Worm (Caenorhabditis elegans) whole organism, young adult: ENCODE data around the gene ubq-2.
A peak's percentile ranks its signal among the peaks of the same experiment; 100 is the strongest.

Experiments used
- B0261.1 ChIP-seq: sonication (generic microtip); optimal IDR thresholded peaks from 2 replicates; lab custom pipeline; 2016; ENCODE audit warnings: mild to moderate bottlenecking, missing genetic modification characterization, moderate library complexity, missing compliant biosample characterization
- B0336.3 ChIP-seq: fragments of 200-800 bp; sonication (Bioruptor generic); IDR thresholded peaks from 2 replicates; pipeline ENCODE4 v1.3.6; 2022; ENCODE audit warnings: missing genetic modification characterization, missing compliant biosample characterization
- D2030.7 ChIP-seq: fragments of 200-800 bp; sonication (Bioruptor generic); IDR thresholded peaks from 2 replicates; pipeline ENCODE4 v1.3.6; 2022; ENCODE audit warnings: missing genetic modification reagents, missing genetic modification characterization, missing compliant biosample characterization
- F33H1.4 ChIP-seq: fragments of 200-800 bp; sonication (Bioruptor generic); IDR thresholded peaks from 2 replicates; pipeline ENCODE4 v1.3.6; 2022; ENCODE audit warnings: missing genetic modification reagents, missing genetic modification characterization, missing compliant biosample characterization
- F37B4.10 ChIP-seq: fragments of 200-800 bp; sonication (Bioruptor generic); IDR thresholded peaks from 2 replicates; pipeline ENCODE4 v1.3.6; 2022; ENCODE audit warnings: missing genetic modification characterization, missing compliant biosample characterization
- F52B5.7 ChIP-seq: sonication (generic microtip); optimal IDR thresholded peaks from 2 replicates; lab custom pipeline; 2016; ENCODE audit warnings: mild to moderate bottlenecking, missing genetic modification characterization, missing compliant biosample characterization
- F57A8.1 ChIP-seq: fragments of 200-800 bp; sonication (Bioruptor generic); optimal IDR thresholded peaks from 2 replicates; lab custom pipeline; 2018; ENCODE audit warnings: mild to moderate bottlenecking, missing genetic modification characterization, moderate library complexity, missing compliant biosample characterization
- T07F8.4 ChIP-seq: sonication (generic microtip); optimal IDR thresholded peaks from 2 replicates; lab custom pipeline; 2016; ENCODE audit warnings: mild to moderate bottlenecking, missing genetic modification characterization, moderate library complexity, missing compliant biosample characterization
- T26A5.8 ChIP-seq: sonication (generic microtip); optimal IDR thresholded peaks from 2 replicates; lab custom pipeline; 2016; ENCODE audit warnings: missing genetic modification characterization, missing compliant biosample characterization
- Y53G8AR.9 ChIP-seq: fragments of 200-800 bp; sonication (Bioruptor generic); conservative IDR thresholded peaks from 2 replicates; pipeline ENCODE4 v1.3.6; 2022; ENCODE audit warnings: missing genetic modification reagents, missing genetic modification characterization, missing compliant biosample characterization
- ZK185.1 ChIP-seq: sonication (generic microtip); optimal IDR thresholded peaks from 2 replicates; lab custom pipeline; 2016; ENCODE audit warnings: mild to moderate bottlenecking, missing genetic modification characterization, missing compliant biosample characterization; ENCODE audit not compliant: poor library complexity, severe bottlenecking
- akir-1 ChIP-seq: fragments of 200-800 bp; sonication (Bioruptor generic); optimal IDR thresholded peaks from 2 replicates; lab custom pipeline; 2018; ENCODE audit warnings: mild to moderate bottlenecking, missing genetic modification characterization, moderate library complexity, missing compliant biosample characterization
- aptf-2 ChIP-seq: fragments of 200-800 bp; sonication (Bioruptor generic); conservative IDR thresholded peaks from 2 replicates; pipeline ENCODE4 v1.3.6; 2022; ENCODE audit warnings: missing genetic modification reagents, missing genetic modification characterization, missing compliant biosample characterization
- attf-5 ChIP-seq: fragments of 200-800 bp; sonication (Bioruptor generic); optimal IDR thresholded peaks from 2 replicates; lab custom pipeline; 2018; ENCODE audit warnings: mild to moderate bottlenecking, missing genetic modification characterization, missing compliant biosample characterization
- attf-6 ChIP-seq: fragments of 200-800 bp; sonication (Bioruptor generic); IDR thresholded peaks from 2 replicates; pipeline ENCODE4 v1.3.6; 2022; ENCODE audit warnings: missing genetic modification reagents, missing genetic modification characterization, missing compliant biosample characterization
- bed-2 ChIP-seq: fragments of 200-800 bp; sonication (Bioruptor generic); IDR thresholded peaks from 2 replicates; pipeline ENCODE4 v1.3.6; 2022; ENCODE audit warnings: missing genetic modification reagents, missing genetic modification characterization, missing compliant biosample characterization
- ccch-3 ChIP-seq: fragments of 200-800 bp; sonication (Bioruptor generic); optimal IDR thresholded peaks from 2 replicates; lab custom pipeline; 2018; ENCODE audit warnings: mild to moderate bottlenecking, missing genetic modification characterization, missing compliant biosample characterization
- ceh-27 ChIP-seq: fragments of 200-800 bp; sonication (Bioruptor generic); optimal IDR thresholded peaks from 2 replicates; lab custom pipeline; 2018; ENCODE audit warnings: mild to moderate bottlenecking, missing genetic modification characterization, moderate library complexity, missing compliant biosample characterization
- ceh-58 ChIP-seq: fragments of 200-800 bp; sonication (Bioruptor generic); IDR thresholded peaks from 2 replicates; pipeline ENCODE4 v1.3.6; 2022; ENCODE audit warnings: missing genetic modification characterization, missing compliant biosample characterization
- die-1 ChIP-seq: sonication (generic microtip); optimal IDR thresholded peaks from 2 replicates; lab custom pipeline; 2016; ENCODE audit warnings: missing genotype, mild to moderate bottlenecking, missing genetic modification characterization, missing compliant biosample characterization
- dox-1 ChIP-seq: fragments of 200-800 bp; sonication (Bioruptor generic); IDR thresholded peaks from 2 replicates; pipeline ENCODE4 v1.3.6; 2022; ENCODE audit warnings: missing genetic modification reagents, missing genetic modification characterization, missing compliant biosample characterization
- egl-44 ChIP-seq: fragments of 200-800 bp; sonication (Bioruptor generic); IDR thresholded peaks from 2 replicates; pipeline ENCODE4 v1.3.6; 2022; ENCODE audit warnings: missing genetic modification reagents, missing genetic modification characterization, missing compliant biosample characterization
- gei-17 ChIP-seq: fragments of 200-800 bp; sonication (Bioruptor generic); optimal IDR thresholded peaks from 2 replicates; lab custom pipeline; 2018; ENCODE audit warnings: mild to moderate bottlenecking, missing genetic modification characterization, missing compliant biosample characterization
- him-1 ChIP-seq: sonication (generic microtip); optimal IDR thresholded peaks from 2 replicates; lab custom pipeline; 2016; ENCODE audit warnings: missing genotype, missing genetic modification reagents, missing genetic modification characterization, missing compliant biosample characterization
- hmg-1.2 ChIP-seq: fragments of 200-800 bp; sonication (Bioruptor generic); IDR thresholded peaks from 2 replicates; pipeline ENCODE4 v1.3.6; 2022; ENCODE audit warnings: missing genetic modification reagents, missing genetic modification characterization, missing compliant biosample characterization
- hsf-1 ChIP-seq: fragments of 200-800 bp; sonication (Bioruptor generic); IDR thresholded peaks from 2 replicates; pipeline ENCODE4 v1.3.6; 2022; ENCODE audit warnings: missing genetic modification reagents, missing genetic modification characterization, missing compliant biosample characterization
- lin-35 ChIP-seq, 3 experiments: fragments of 150-350 bp in 2 of 3; sonication (generic microtip) in 1 of 3; optimal IDR thresholded peaks; 2 replicates each; lab custom pipeline; 2014 to 2018; ENCODE audit warnings: missing biosample characterization in 3 of 3, missing genetic modification characterization in 3 of 3, missing genetic modification reagents in 3 of 3
- madf-6 ChIP-seq: fragments of 200-800 bp; sonication (Bioruptor generic); IDR thresholded peaks from 2 replicates; pipeline ENCODE4 v1.3.6; 2022; ENCODE audit warnings: missing genetic modification reagents, missing genetic modification characterization, missing compliant biosample characterization
- mel-28 ChIP-seq: sonication (generic microtip); optimal IDR thresholded peaks from 2 replicates; lab custom pipeline; 2016; ENCODE audit warnings: borderline replicate concordance, mild to moderate bottlenecking, missing genetic modification characterization, missing compliant biosample characterization
- mes-4 ChIP-seq: sonication (generic microtip); optimal IDR thresholded peaks from 2 replicates; lab custom pipeline; 2016; ENCODE audit warnings: missing genotype, missing genetic modification characterization, missing compliant biosample characterization
- nfyb-1 ChIP-seq: fragments of 200-800 bp; sonication (Bioruptor generic); IDR thresholded peaks from 2 replicates; pipeline ENCODE4 v1.3.6; 2022; ENCODE audit warnings: missing genetic modification reagents, missing genetic modification characterization, missing compliant biosample characterization
- nhr-80 ChIP-seq: sonication (generic microtip); optimal IDR thresholded peaks from 2 replicates; lab custom pipeline; 2016; ENCODE audit warnings: missing genetic modification characterization, missing compliant biosample characterization
- nhr-90 ChIP-seq: sonication (generic microtip); optimal IDR thresholded peaks from 2 replicates; lab custom pipeline; 2016; ENCODE audit warnings: missing genotype, mild to moderate bottlenecking, missing genetic modification characterization, missing compliant biosample characterization
- repo-1 ChIP-seq: sonication (generic microtip); optimal IDR thresholded peaks from 2 replicates; lab custom pipeline; 2017; ENCODE audit warnings: mild to moderate bottlenecking, missing genetic modification characterization, missing compliant biosample characterization
- rpc-1 ChIP-seq, 2 experiments: fragments of 150-350 bp in 1 of 2; sonication (generic microtip) in 1 of 2; optimal IDR thresholded peaks; 2 replicates each; lab custom pipeline; 2014 to 2018; ENCODE audit warnings: missing biosample characterization in 1 of 2, missing genetic modification characterization in 1 of 2, missing genetic modification reagents in 1 of 2, missing genotype in 1 of 2
- sea-2 ChIP-seq: fragments of 200-800 bp; sonication (Bioruptor generic); IDR thresholded peaks from 2 replicates; pipeline ENCODE4 v1.3.6; 2022; ENCODE audit warnings: missing genetic modification characterization, missing compliant biosample characterization
- snpc-1.1 ChIP-seq: sonication (generic microtip); optimal IDR thresholded peaks from 2 replicates; lab custom pipeline; 2017; ENCODE audit warnings: missing genetic modification characterization, mild to moderate bottlenecking, missing compliant biosample characterization, antibody characterized with exemption, moderate library complexity, missing genotype, missing genetic modification reagents; ENCODE audit not compliant: insufficient read depth
- snpc-3.4 ChIP-seq: sonication (generic microtip); optimal IDR thresholded peaks from 2 replicates; lab custom pipeline; 2017; ENCODE audit warnings: missing genetic modification characterization, mild to moderate bottlenecking, missing compliant biosample characterization, antibody characterized with exemption, moderate library complexity, missing genotype, missing genetic modification reagents
- somi-1 ChIP-seq: fragments of 200-800 bp; sonication (Bioruptor generic); optimal IDR thresholded peaks from 2 replicates; lab custom pipeline; 2018; ENCODE audit warnings: mild to moderate bottlenecking, missing genetic modification characterization, missing compliant biosample characterization
- sptf-2 ChIP-seq: fragments of 200-800 bp; sonication (Bioruptor generic); optimal IDR thresholded peaks from 2 replicates; lab custom pipeline; 2018; ENCODE audit warnings: mild to moderate bottlenecking, missing genetic modification characterization, missing compliant biosample characterization
- tbx-9 ChIP-seq: sonication (generic microtip); optimal IDR thresholded peaks from 2 replicates; lab custom pipeline; 2016; ENCODE audit warnings: borderline replicate concordance, missing genetic modification characterization, inconsistent platforms, missing compliant biosample characterization
- tlf-1 ChIP-seq: fragments of 200-800 bp; sonication (Bioruptor generic); optimal IDR thresholded peaks from 2 replicates; lab custom pipeline; 2018; ENCODE audit warnings: mild to moderate bottlenecking, missing genetic modification characterization, missing compliant biosample characterization
- unc-130 ChIP-seq: sonication (generic microtip); optimal IDR thresholded peaks from 2 replicates; lab custom pipeline; 2016; ENCODE audit warnings: missing genetic modification reagents, missing genetic modification characterization, missing compliant biosample characterization
- xnd-1 ChIP-seq: sonication (generic microtip); optimal IDR thresholded peaks from 2 replicates; lab custom pipeline; 2016; ENCODE audit warnings: missing genotype, missing genetic modification reagents, missing genetic modification characterization, missing compliant biosample characterization
- ztf-18 ChIP-seq: sonication (generic microtip); optimal IDR thresholded peaks from 2 replicates; lab custom pipeline; 2016; ENCODE audit warnings: missing genotype, mild to moderate bottlenecking, missing genetic modification characterization, missing compliant biosample characterization
- ztf-22 ChIP-seq: fragments of 200-800 bp; sonication (Bioruptor generic); optimal IDR thresholded peaks from 2 replicates; lab custom pipeline; 2018; ENCODE audit warnings: mild to moderate bottlenecking, missing genetic modification characterization, moderate library complexity, missing compliant biosample characterization
- ztf-25 ChIP-seq: fragments of 200-800 bp; sonication (Bioruptor generic); IDR thresholded peaks from 2 replicates; pipeline ENCODE4 v1.3.6; 2022; ENCODE audit warnings: missing genetic modification reagents, missing genetic modification characterization, missing compliant biosample characterization
- ztf-26 ChIP-seq: sonication (generic microtip); optimal IDR thresholded peaks from 2 replicates; lab custom pipeline; 2017; ENCODE audit warnings: missing genetic modification characterization, missing compliant biosample characterization

ubq-2 gene

DNA sequence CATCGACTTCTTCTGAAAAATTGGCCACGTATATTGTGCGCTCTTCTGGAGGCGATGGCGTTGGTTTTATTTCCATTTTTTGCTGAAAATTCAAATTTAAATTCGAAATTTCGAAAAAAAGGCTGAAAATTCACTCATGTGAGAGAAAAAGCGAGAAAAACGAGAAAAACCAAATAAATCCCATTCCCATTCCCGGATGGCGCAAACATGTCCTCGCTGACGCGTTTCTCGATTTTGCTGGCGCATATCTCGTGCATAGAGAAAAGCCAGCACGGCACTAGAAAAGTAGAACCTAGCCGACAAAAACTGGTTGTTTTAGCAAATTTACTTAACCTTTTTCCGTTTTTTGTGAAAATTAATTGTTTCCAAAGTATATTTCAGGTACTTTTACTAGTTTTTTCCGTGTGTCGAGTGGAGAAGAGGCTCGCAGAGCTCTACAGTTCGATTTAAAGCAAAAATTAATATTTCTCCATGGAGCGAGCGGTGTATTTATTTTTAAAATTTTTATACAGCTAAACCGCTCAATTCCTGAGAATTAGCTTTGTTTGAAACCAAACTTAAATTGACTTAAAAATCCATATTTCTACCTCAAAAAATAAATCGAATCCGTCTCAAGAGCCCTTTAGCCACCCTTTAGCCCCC lies 46.4 kb downstream of the ubq-2 start, which contains the start of gene rbm-7 (continued):
- no peak for TF ChIP-seq akir-1 (GFP tag; lab: Kevin White, UChicago)
- TF ChIP-seq mes-4: no peak
- TF ChIP-seq him-1 (tag; lab: Kevin White, UChicago): no peak
- no peak for TF ChIP-seq unc-130 (GFP tag; lab: Kevin White, UChicago)
- no peak for TF ChIP-seq nhr-90 (tag; lab: Kevin White, UChicago)
- TF ChIP-seq sea-2: no peak
- no peak for TF ChIP-seq tbx-9
- TF ChIP-seq mel-28 (tag; lab: Kevin White, UChicago): no peak
- TF ChIP-seq B0261.1 (tag; lab: Kevin White, UChicago): no peak
- no peak for TF ChIP-seq F57A8.1 (GFP tag; lab: Kevin White, UChicago)
- no peak for TF ChIP-seq somi-1 (GFP tag; lab: Kevin White, UChicago)
- TF ChIP-seq F37B4.10 (GFP tag; lab: Robert Waterston, UW): no peak
- TF ChIP-seq F52B5.7: no peak
- no peak for TF ChIP-seq egl-44
- peak; percentile 20 for TF ChIP-seq xnd-1 (tag; lab: Kevin White, UChicago)
- no peak for TF ChIP-seq T26A5.8 (tag; lab: Kevin White, UChicago)
- peak; percentile 53 for TF ChIP-seq hmg-1.2 (GFP tag; lab: Robert Waterston, UW)
- peak; percentile 66 for TF ChIP-seq madf-6 (GFP tag; lab: Robert Waterston, UW)
- no peak for TF ChIP-seq ceh-27 (GFP tag; lab: Kevin White, UChicago)
- peak; percentile 73 for TF ChIP-seq dox-1 (GFP tag; lab: Robert Waterston, UW)
- TF ChIP-seq D2030.7: peak; percentile 37; the same call in 1 of the 2 replicates
- TF ChIP-seq snpc-1.1 (tag; lab: Kevin White, UChicago): no peak
- no peak for TF ChIP-seq ztf-22 (GFP tag; lab: Kevin White, UChicago)
- TF ChIP-seq ZK185.1 (tag; lab: Kevin White, UChicago): peak; percentile 29
- no peak for TF ChIP-seq B0336.3 (GFP tag; lab: Robert Waterston, UW)
- TF ChIP-seq nhr-80: peak; percentile 5
- TF ChIP-seq F33H1.4 (GFP tag; lab: Robert Waterston, UW): peak; percentile 51; the same call in 1 of the 2 replicates
- peak in 1 of 3 experiments; percentile 43 for TF ChIP-seq lin-35 (GFP tag; optimal IDR thresholded peaks at IDR 0.05; lab: Kevin White, UChicago)
- TF ChIP-seq tlf-1 (GFP tag; lab: Kevin White, UChicago): peak; percentile 37
- TF ChIP-seq die-1 (tag; lab: Kevin White, UChicago): no peak
- TF ChIP-seq aptf-2 (GFP tag; lab: Robert Waterston, UW): no peak
- TF ChIP-seq nfyb-1: peak; percentile 49; the same call in 1 of the 2 replicates
- no peak for TF ChIP-seq repo-1 (tag; lab: Kevin White, UChicago)
- TF ChIP-seq hsf-1 (GFP tag; lab: Robert Waterston, UW): 0 out of 2 replicates have a peak, but pooled peaks have one; percentile 21
- TF ChIP-seq ztf-18 (tag; lab: Kevin White, UChicago): peak; percentile 94
- no peak for TF ChIP-seq sptf-2
- TF ChIP-seq T07F8.4 (tag; lab: Kevin White, UChicago): no peak
- TF ChIP-seq Y53G8AR.9: peak; percentile 79; the same call in 1 of the 2 replicates
- no peak for TF ChIP-seq attf-5 (GFP tag; lab: Kevin White, UChicago)
- TF ChIP-seq attf-6: no peak
- no peak for TF ChIP-seq ztf-25
- no peak for TF ChIP-seq bed-2 (GFP tag; lab: Robert Waterston, UW)
- no peak for TF ChIP-seq snpc-3.4 (tag; lab: Kevin White, UChicago)
- TF ChIP-seq rpc-1 (optimal IDR thresholded peaks at IDR 0.05; lab: Kevin White, UChicago): no peak
- no peak for TF ChIP-seq rpc-1 (tag; optimal IDR thresholded peaks at IDR 0.05; lab: Kevin White, UChicago)
- no peak for TF ChIP-seq ceh-58 (GFP tag; lab: Robert Waterston, UW)
- TF ChIP-seq ccch-3 (GFP tag; lab: Kevin White, UChicago): no peak
- no peak for TF ChIP-seq gei-17 (GFP tag; lab: Kevin White, UChicago)
- peak; percentile 68 for TF ChIP-seq ztf-26 (tag; lab: Kevin White, UChicago)
